Worm (Caenorhabditis elegans) whole organism, midembryonic: Measurements from ENCODE around the gene srd-67.

ENCODE experiments used
- cog-1 ChIP-seq: sonication (generic microtip); optimal IDR thresholded peaks from 2 replicates; lab custom pipeline; 2016; ENCODE audit warnings: missing genetic modification characterization, missing compliant biosample characterization
- flt-1 ChIP-seq: fragments of 200-800 bp; sonication (Bioruptor generic); IDR thresholded peaks from 2 replicates; pipeline ENCODE4 v1.3.6; 2022; ENCODE audit warnings: missing genetic modification characterization, missing compliant biosample characterization
- klf-2 ChIP-seq: fragments of 200-800 bp; sonication (Bioruptor generic); conservative IDR thresholded peaks from 2 replicates; pipeline ENCODE4 v1.3.6; 2022; ENCODE audit warnings: missing genetic modification reagents, missing genetic modification characterization, missing compliant biosample characterization
- ref-1 ChIP-seq: fragments of 200-800 bp; sonication (Bioruptor generic); conservative IDR thresholded peaks from 2 replicates; pipeline ENCODE4 v1.3.6; 2022; ENCODE audit warnings: missing genetic modification reagents, missing genetic modification characterization, missing compliant biosample characterization
- ztf-23 ChIP-seq: fragments of 200-800 bp; sonication (Bioruptor generic); IDR thresholded peaks from 2 replicates; pipeline ENCODE4 v1.3.6; 2022; ENCODE audit warnings: missing genetic modification reagents, missing genetic modification characterization, missing compliant biosample characterization

ce11 chrIII:2279457-2279856, 33.8 kb upstream of the srd-67 start, which contains the start of gene Y54F10BM.23:
- TF ChIP-seq ztf-23 (GFP tag; lab: Robert Waterston, UW) (no peak), klf-2 (no peak), ref-1 (no peak), cog-1 (no peak), flt-1 (GFP tag; lab: Robert Waterston, UW) (no peak)
